ENCODE assay signal across 2 fruit fly cellular contexts in genomic region chr3L:13262250-13262649, dm6.
TF ChIP-seq lines count a peak whose summit lies in the region.

No protein-coding gene starts in this region.

TF ChIP-seq in whole organism, embryonic, 481 proteins besides CTCF, POLR2A, EP300 and RAD21 (continued from another document and continues in another):
- TF ChIP-seq CG3726 (GFP tag; IDR thresholded peaks at IDR 0.05; lab: Robert Waterston, UW) (0 out of 3 replicates have a peak, but pooled peaks have one; percentile 17), Six4 (GFP tag; optimal IDR thresholded peaks at IDR 0.05; lab: Kevin White, UChicago) (no peak), CG14710 (tag; optimal IDR thresholded peaks at IDR 0.05; lab: Kevin White, UChicago) (peak; percentile 20), CG7556 (GFP tag; optimal IDR thresholded peaks at IDR 0.05; lab: Kevin White, UChicago) (peak; percentile 10), bowl (GFP tag; IDR thresholded peaks at IDR 0.05; lab: Robert Waterston, UW) (no peak), ewg (GFP tag; optimal IDR thresholded peaks at IDR 0.05; lab: Kevin White, UChicago) (peak; percentile 11), CG2129 (GFP tag; IDR thresholded peaks at IDR 0.05; lab: Robert Waterston, UW; ENCODE audit: partially characterized antibody) (no peak), Rx (GFP tag; IDR thresholded peaks at IDR 0.05; lab: Robert Waterston, UW) (no peak), Bgb (GFP tag; IDR thresholded peaks at IDR 0.05; lab: Robert Waterston, UW; ENCODE audit: partially characterized antibody) (no peak), sd (tag; optimal IDR thresholded peaks at IDR 0.05; lab: Kevin White, UChicago) (peak; percentile 4), Oaz (GFP tag; IDR thresholded peaks at IDR 0.05; lab: Robert Waterston, UW) (no peak), Ssrp (tag; optimal IDR thresholded peaks at IDR 0.05; lab: Kevin White, UChicago) (peak; percentile 24), CG14965 (GFP tag; optimal IDR thresholded peaks at IDR 0.05; lab: Kevin White, UChicago; ENCODE audit: borderline replicate concordance) (no peak), CG17829 (tag; optimal IDR thresholded peaks at IDR 0.05; lab: Kevin White, UChicago) (peak; percentile 5), ranshi (GFP tag; IDR thresholded peaks at IDR 0.05; lab: Robert Waterston, UW) (peak; percentile 42; the same call in 1 of the 2 replicates), gcm2 (GFP tag; optimal IDR thresholded peaks at IDR 0.05; lab: Kevin White, UChicago) (no peak), CG4424 (GFP tag; optimal IDR thresholded peaks at IDR 0.05; lab: Kevin White, UChicago) (peak; percentile 40), vvl (GFP tag; IDR thresholded peaks at IDR 0.05; lab: Robert Waterston, UW) (peak; percentile 65), CG30403 (GFP tag; optimal IDR thresholded peaks at IDR 0.05; lab: Kevin White, UChicago) (peak; percentile 21), CG31365 (tag; optimal IDR thresholded peaks at IDR 0.05; lab: Kevin White, UChicago) (no peak), CG15696 (tag; optimal IDR thresholded peaks at IDR 0.05; lab: Kevin White, UChicago) (peak; percentile 13), CG1792 (GFP tag; optimal IDR thresholded peaks at IDR 0.05; lab: Kevin White, UChicago) (no peak), hbn (GFP tag; IDR thresholded peaks at IDR 0.05; lab: Robert Waterston, UW; ENCODE audit: partially characterized antibody) (no peak), Med (GFP tag; lab: Kevin White, UChicago) (peak; percentile 72), yki (optimal IDR thresholded peaks at IDR 0.05; lab: Kevin White, UChicago) (no peak), aop (GFP tag; IDR thresholded peaks at IDR 0.05; lab: Robert Waterston, UW) (no peak), grau (tag; optimal IDR thresholded peaks at IDR 0.05; lab: Kevin White, UChicago) (peak; percentile 37), mam (GFP tag; optimal IDR thresholded peaks at IDR 0.05; lab: Kevin White, UChicago) (peak; percentile 14), az2 (GFP tag; optimal IDR thresholded peaks at IDR 0.05; lab: Kevin White, UChicago) (peak; percentile 53), dati (GFP tag; IDR thresholded peaks at IDR 0.05; lab: Robert Waterston, UW) (no peak), ab (GFP tag; optimal IDR thresholded peaks at IDR 0.05; lab: Kevin White, UChicago) (no peak), CG11093 (GFP tag; IDR thresholded peaks at IDR 0.05; lab: Robert Waterston, UW) (no peak), Hr78 (GFP tag; optimal IDR thresholded peaks at IDR 0.05; lab: Kevin White, UChicago) (no peak), CrebB (tag; optimal IDR thresholded peaks at IDR 0.05; lab: Kevin White, UChicago) (no peak), CG13296 (GFP tag; optimal IDR thresholded peaks at IDR 0.05; lab: Kevin White, UChicago) (no peak), wor (GFP tag; IDR thresholded peaks at IDR 0.05; lab: Robert Waterston, UW) (peak; percentile 24; the same call in 1 of the 2 replicates), exex (tag; optimal IDR thresholded peaks at IDR 0.05; lab: Kevin White, UChicago) (no peak), pnt (GFP tag; optimal IDR thresholded peaks at IDR 0.05; lab: Kevin White, UChicago) (no peak), CG11695 (GFP tag; IDR thresholded peaks at IDR 0.05; lab: Robert Waterston, UW) (no peak), phol (tag; optimal IDR thresholded peaks at IDR 0.05; lab: Kevin White, UChicago) (peak; percentile 59), danr (GFP tag; IDR thresholded peaks at IDR 0.05; lab: Robert Waterston, UW) (no peak), Atf6 (GFP tag; IDR thresholded peaks at IDR 0.05; lab: Robert Waterston, UW) (no peak), Poxn (GFP tag; IDR thresholded peaks at IDR 0.05; lab: Robert Waterston, UW) (no peak), CG7745 (tag; optimal IDR thresholded peaks at IDR 0.05; lab: Kevin White, UChicago) (no peak), CG7839 (tag; optimal IDR thresholded peaks at IDR 0.05; lab: Kevin White, UChicago) (peak; percentile 45), CoRest (tag; optimal IDR thresholded peaks at IDR 0.05; lab: Kevin White, UChicago) (peak; percentile 29), stc (GFP tag; IDR thresholded peaks at IDR 0.05; lab: Robert Waterston, UW) (peak; percentile 51; the same call in 1 of the 2 replicates), CG43689 (GFP tag; IDR thresholded peaks at IDR 0.05; lab: Robert Waterston, UW) (no peak), CG17568 (GFP tag; optimal IDR thresholded peaks at IDR 0.05; lab: Kevin White, UChicago) (no peak), PHDP (tag; optimal IDR thresholded peaks at IDR 0.05; lab: Kevin White, UChicago) (peak; percentile 33), croc (GFP tag; conservative IDR thresholded peaks at IDR 0.05; lab: Robert Waterston, UW) (no peak), slp2 (GFP tag; optimal IDR thresholded peaks at IDR 0.05; lab: Kevin White, UChicago) (no peak), ttk (GFP tag; IDR thresholded peaks at IDR 0.05; lab: Robert Waterston, UW) (0 out of 2 replicates have a peak, but pooled peaks have one; percentile 22), Abd-B (GFP tag; optimal IDR thresholded peaks at IDR 0.05; lab: Kevin White, UChicago) (peak; percentile 16), sna (GFP tag; IDR thresholded peaks at IDR 0.05; lab: Robert Waterston, UW; ENCODE audit: partially characterized antibody) (no peak), CG30431 (GFP tag; optimal IDR thresholded peaks at IDR 0.05; lab: Kevin White, UChicago) (no peak), ro (GFP tag; IDR thresholded peaks at IDR 0.05; lab: Robert Waterston, UW) (no peak), CG42726 (GFP tag; IDR thresholded peaks at IDR 0.05; lab: Robert Waterston, UW; ENCODE audit: partially characterized antibody) (no peak), h (optimal IDR thresholded peaks at IDR 0.05; lab: Kevin White, UChicago) (no peak), Dip2 (GFP tag; IDR thresholded peaks at IDR 0.05; lab: Robert Waterston, UW) (no peak), CG15011 (GFP tag; optimal IDR thresholded peaks at IDR 0.05; lab: Kevin White, UChicago) (no peak), Vsx1 (GFP tag; optimal IDR thresholded peaks at IDR 0.05; lab: Kevin White, UChicago) (no peak), CG17361 (GFP tag; IDR thresholded peaks at IDR 0.05; lab: Robert Waterston, UW) (peak; percentile 60; the same call in 2 of the 3 replicates), CG31388 (GFP tag; optimal IDR thresholded peaks at IDR 0.05; lab: Kevin White, UChicago) (no peak), Sin3A (optimal IDR thresholded peaks at IDR 0.05; lab: Kevin White, UChicago) (no peak), kay (GFP tag; optimal IDR thresholded peaks at IDR 0.05; lab: Kevin White, UChicago) (no peak), CG17359 (tag; optimal IDR thresholded peaks at IDR 0.05; lab: Kevin White, UChicago) (peak; percentile 33)

TF ChIP-seq in whole organism, prepupa, 60 proteins besides CTCF, POLR2A, EP300 and RAD21 (continued from another document):
- no peak for TF ChIP-seq Eip75B (GFP tag; optimal IDR thresholded peaks at IDR 0.05; lab: Kevin White, UChicago)
- peak; percentile 12 for TF ChIP-seq pdm3 (GFP tag; optimal IDR thresholded peaks at IDR 0.05; lab: Kevin White, UChicago)
